Fruit fly (Drosophila melanogaster) whole organism, embryonic: ENCODE results near the gene Aptx.

ENCODE experiments used
- Aef1 ChIP-seq: fragments of 200-800 bp; sonication (Bioruptor generic); IDR thresholded peaks from 3 replicates; pipeline ENCODE4 v1.3.6; 2022; ENCODE audit warnings: missing biosample characterization, missing genetic modification characterization
- CG11723 ChIP-seq: fragments of 200-800 bp; sonication (Bioruptor generic); optimal IDR thresholded peaks from 2 replicates; lab custom pipeline; 2017; ENCODE audit warnings: missing biosample characterization, mild to moderate bottlenecking, missing genetic modification characterization
- CG30403 ChIP-seq: fragments of 200-800 bp; sonication (Bioruptor generic); optimal IDR thresholded peaks from 3 replicates; lab custom pipeline; 2016; ENCODE audit warnings: missing biosample characterization, missing genetic modification characterization
- CG42726 ChIP-seq: fragments of 200-800 bp; sonication (Bioruptor generic); IDR thresholded peaks from 2 replicates; pipeline ENCODE4 v1.3.6; 2022; ENCODE audit warnings: missing biosample characterization, missing genetic modification characterization; ENCODE audit not compliant: partially characterized antibody
- CG6654 ChIP-seq: fragments of 200-800 bp; sonication (Bioruptor generic); optimal IDR thresholded peaks from 2 replicates; lab custom pipeline; 2017; ENCODE audit warnings: missing biosample characterization, mild to moderate bottlenecking, missing genetic modification characterization
- Deaf1 ChIP-seq: fragments of 200-800 bp; optimal IDR thresholded peaks from 3 replicates; lab custom pipeline; 2019; ENCODE audit warnings: missing biosample characterization, mild to moderate bottlenecking, missing genetic modification characterization, moderate library complexity
- Dll ChIP-seq: fragments of 200-800 bp; sonication (Bioruptor generic); IDR thresholded peaks from 4 replicates; pipeline ENCODE4 v1.3.6; 2022; ENCODE audit warnings: missing biosample characterization, missing genetic modification characterization; ENCODE audit not compliant: partially characterized antibody
- amos ChIP-seq: fragments of 200-800 bp; sonication (Bioruptor generic); IDR thresholded peaks from 2 replicates; pipeline ENCODE4 v1.3.6; 2022; ENCODE audit warnings: missing biosample characterization, missing genetic modification characterization; ENCODE audit not compliant: partially characterized antibody
- danr ChIP-seq: fragments of 200-800 bp; sonication (Bioruptor generic); IDR thresholded peaks from 2 replicates; pipeline ENCODE4 v1.3.6; 2022; ENCODE audit warnings: missing biosample characterization, missing genetic modification characterization
- luna ChIP-seq: fragments of 200-800 bp; sonication (Bioruptor generic); optimal IDR thresholded peaks from 2 replicates; lab custom pipeline; 2016; ENCODE audit warnings: missing biosample characterization, missing genetic modification characterization
- scrt ChIP-seq: fragments of 200-800 bp; sonication (Bioruptor generic); optimal IDR thresholded peaks from 2 replicates; lab custom pipeline; 2018; ENCODE audit warnings: missing biosample characterization, mild to moderate bottlenecking, missing genetic modification characterization, moderate library complexity
- sisA ChIP-seq: fragments of 200-800 bp; sonication (Bioruptor generic); IDR thresholded peaks from 2 replicates; pipeline ENCODE4 v1.3.6; 2022; ENCODE audit warnings: missing biosample characterization, missing genetic modification characterization

Aptx gene

DNA sequence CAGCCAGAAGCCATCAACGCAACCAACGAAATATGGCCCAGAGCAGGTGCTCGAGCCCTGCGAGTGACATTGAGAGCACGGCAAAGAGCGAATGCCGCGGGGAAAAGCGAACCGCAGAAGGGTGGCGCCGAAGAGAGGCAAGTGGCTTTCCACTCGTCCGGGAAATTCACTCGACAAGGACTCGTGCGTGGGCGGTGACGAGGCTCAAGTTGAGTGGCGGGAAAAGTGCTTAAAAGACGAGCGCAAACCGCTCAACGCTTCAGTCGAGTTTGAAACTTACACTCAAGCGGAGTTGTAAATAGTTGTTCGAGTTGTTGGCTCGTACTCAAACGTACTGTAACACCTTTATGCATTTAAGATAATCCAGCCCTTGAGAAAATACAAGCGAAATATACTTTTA, 9.2 kb downstream of the Aptx start, which contains the start of gene CG31221 (continued):
- TF ChIP-seq sisA (GFP tag; lab: Robert Waterston, UW) (0 out of 2 replicates have a peak, but pooled peaks have one; percentile 5), Aef1 (GFP tag; lab: Robert Waterston, UW) (peak; percentile 21; the same call in 1 of the 3 replicates), CG11723 (GFP tag; lab: Kevin White, UChicago) (no peak), CG6654 (GFP tag; lab: Kevin White, UChicago) (no peak), Deaf1 (tag; lab: Kevin White, UChicago) (peak; percentile 64), CG30403 (GFP tag; lab: Kevin White, UChicago) (no peak), amos (GFP tag; lab: Robert Waterston, UW) (peak; percentile 41; the same call in 1 of the 2 replicates), scrt (GFP tag; lab: Kevin White, UChicago) (peak; percentile 23), luna (no peak)

DNA sequence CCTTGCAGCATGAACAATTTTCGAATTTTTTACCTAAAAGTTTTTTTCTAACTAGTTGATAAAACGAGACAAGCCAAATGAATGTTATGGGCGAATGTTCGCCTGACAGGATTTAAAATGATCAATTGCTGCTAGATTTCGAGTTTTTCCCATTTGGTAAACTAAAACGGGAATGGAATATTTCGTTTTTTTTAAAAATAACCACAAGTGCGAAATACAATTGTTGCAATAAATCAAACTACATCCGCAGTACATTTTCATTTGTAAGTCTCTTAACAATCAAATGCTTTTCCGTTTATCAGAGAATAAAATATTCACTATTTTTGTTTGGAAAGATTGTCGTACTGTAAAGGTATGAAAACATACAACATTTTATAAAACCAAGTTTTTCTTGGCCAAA, 21.8 kb downstream of the Aptx start, which contains the start of gene CG3517:
TSS of gene CG3517 (minus strand) at position 101 of the 400 bp plus-strand sequence.
- TF ChIP-seq danr (no peak), Dll (GFP tag; lab: Robert Waterston, UW) (no peak), CG42726 (GFP tag; lab: Robert Waterston, UW) (no peak)
